Worm (Caenorhabditis elegans) whole organism, early embryonic: Measurements from ENCODE around the gene F37C4.4.

Experiments used
- F13C5.2 ChIP-seq: sonication (generic microtip); optimal IDR thresholded peaks from 2 replicates; lab custom pipeline; 2017; ENCODE audit warnings: mild to moderate bottlenecking, missing genetic modification characterization, inconsistent platforms, missing compliant biosample characterization
- aly-1 ChIP-seq: sonication (generic microtip); optimal IDR thresholded peaks from 2 replicates; lab custom pipeline; 2016; ENCODE audit warnings: missing genetic modification characterization, missing compliant biosample characterization
- ama-1 ChIP-seq: fragments of 150-350 bp; optimal IDR thresholded peaks from 2 replicates; lab custom pipeline; 2014
- ceh-13 ChIP-seq: fragments of 200-800 bp; sonication (Bioruptor generic); optimal IDR thresholded peaks from 2 replicates; lab custom pipeline; 2018; ENCODE audit warnings: mild to moderate bottlenecking, missing genetic modification characterization, missing compliant biosample characterization
- ceh-36 ChIP-seq: sonication (generic microtip); optimal IDR thresholded peaks from 2 replicates; lab custom pipeline; 2016; ENCODE audit warnings: missing genetic modification characterization, inconsistent platforms, missing compliant biosample characterization
- flt-1 ChIP-seq: fragments of 200-800 bp; sonication (Bioruptor generic); IDR thresholded peaks from 2 replicates; pipeline ENCODE4 v1.3.6; 2022; ENCODE audit warnings: missing genetic modification characterization, missing compliant biosample characterization
- hmbx-1 ChIP-seq: sonication (generic microtip); optimal IDR thresholded peaks from 2 replicates; lab custom pipeline; 2016; ENCODE audit warnings: mild to moderate bottlenecking, missing genetic modification characterization, missing compliant biosample characterization
- sea-1 ChIP-seq: fragments of 200-800 bp; sonication (Bioruptor generic); conservative IDR thresholded peaks from 2 replicates; pipeline ENCODE4 v1.3.6; 2022; ENCODE audit warnings: missing genetic modification characterization, missing compliant biosample characterization
- tbx-11 ChIP-seq: fragments of 200-800 bp; sonication (Bioruptor generic); IDR thresholded peaks from 2 replicates; pipeline ENCODE4 v1.3.6; 2022; ENCODE audit warnings: missing genetic modification characterization, missing compliant biosample characterization
- tbx-37 ChIP-seq: fragments of 200-800 bp; sonication (Bioruptor generic); conservative IDR thresholded peaks from 2 replicates; pipeline ENCODE4 v1.3.6; 2022; ENCODE audit warnings: missing genetic modification reagents, missing genetic modification characterization, missing compliant biosample characterization

ce11 chrIV:3917405-3917804 lies 50.3 kb downstream of the F37C4.4 start, which contains the start of gene F56D6.14:
- TF ChIP-seq sea-1 (no peak), ama-1 (lab: Kevin White, UChicago) (no peak), ceh-36 (tag; lab: Kevin White, UChicago) (no peak), aly-1 (no peak), tbx-37 (GFP tag; lab: Robert Waterston, UW) (no peak), flt-1 (GFP tag; lab: Robert Waterston, UW) (no peak), hmbx-1 (tag; lab: Kevin White, UChicago) (no peak), F13C5.2 (tag; lab: Kevin White, UChicago) (no peak), ceh-13 (GFP tag; lab: Kevin White, UChicago) (no peak), tbx-11 (GFP tag; lab: Robert Waterston, UW) (no peak)
